Fruit fly (Drosophila melanogaster) whole organism, embryonic: ENCODE data around the gene CG17660.
A peak's percentile ranks its signal among the peaks of the same experiment; 100 is the strongest.

ENCODE experiments used
- ATbp ChIP-seq: fragments of 200-800 bp; sonication (Bioruptor generic); optimal IDR thresholded peaks from 2 replicates; lab custom pipeline; 2017; ENCODE audit warnings: missing biosample characterization, mild to moderate bottlenecking, missing genetic modification characterization, missing genetic modification reagents
- CG10209 ChIP-seq: fragments of 200-800 bp; sonication (Bioruptor generic); optimal IDR thresholded peaks from 3 replicates; lab custom pipeline; 2017; ENCODE audit warnings: missing biosample characterization, mild to moderate bottlenecking, missing genetic modification characterization, missing genetic modification reagents
- CG11504 ChIP-seq: fragments of 200-800 bp; sonication (Bioruptor generic); optimal IDR thresholded peaks from 3 replicates; lab custom pipeline; 2019; ENCODE audit warnings: missing biosample characterization, mild to moderate bottlenecking, missing genetic modification characterization, moderate library complexity
- CG11696 ChIP-seq: fragments of 200-800 bp; sonication (Bioruptor generic); IDR thresholded peaks from 2 replicates; pipeline ENCODE4 v1.3.6; 2022; ENCODE audit warnings: missing biosample characterization, missing genetic modification characterization
- CG11723 ChIP-seq: fragments of 200-800 bp; sonication (Bioruptor generic); optimal IDR thresholded peaks from 2 replicates; lab custom pipeline; 2017; ENCODE audit warnings: missing biosample characterization, mild to moderate bottlenecking, missing genetic modification characterization
- CG15269 ChIP-seq: fragments of 200-800 bp; sonication (Bioruptor generic); optimal IDR thresholded peaks from 2 replicates; lab custom pipeline; 2018; ENCODE audit warnings: missing biosample characterization, mild to moderate bottlenecking, missing genetic modification characterization, moderate library complexity
- CG17359 ChIP-seq: fragments of 200-800 bp; sonication (Bioruptor generic); optimal IDR thresholded peaks from 3 replicates; lab custom pipeline; 2018; ENCODE audit warnings: missing biosample characterization, mild to moderate bottlenecking, missing genetic modification characterization, moderate library complexity
- CG2678 ChIP-seq: fragments of 200-800 bp; sonication (Bioruptor generic); optimal IDR thresholded peaks from 3 replicates; lab custom pipeline; 2019; ENCODE audit warnings: missing biosample characterization, mild to moderate bottlenecking, missing genetic modification characterization, moderate library complexity
- CG31441 ChIP-seq: fragments of 200-800 bp; sonication (Bioruptor generic); IDR thresholded peaks from 2 replicates; pipeline ENCODE4 v1.3.6; 2022; ENCODE audit warnings: missing biosample characterization, missing genetic modification characterization
- CG32767 ChIP-seq: fragments of 200-800 bp; sonication (Bioruptor generic); IDR thresholded peaks from 2 replicates; pipeline ENCODE4 v1.3.6; 2022; ENCODE audit warnings: missing biosample characterization, missing genetic modification characterization
- CG3407 ChIP-seq: fragments of 200-800 bp; sonication (Bioruptor generic); optimal IDR thresholded peaks from 2 replicates; lab custom pipeline; 2018; ENCODE audit warnings: missing biosample characterization, mild to moderate bottlenecking, missing genetic modification characterization
- CG34376 ChIP-seq: fragments of 200-800 bp; sonication (Bioruptor generic); optimal IDR thresholded peaks from 2 replicates; lab custom pipeline; 2018; ENCODE audit warnings: missing biosample characterization, mild to moderate bottlenecking, missing genetic modification characterization
- CG3847 ChIP-seq: fragments of 200-800 bp; sonication (Bioruptor generic); IDR thresholded peaks from 2 replicates; pipeline ENCODE4 v1.3.6; 2022; ENCODE audit warnings: missing biosample characterization, missing genetic modification characterization
- CG4424 ChIP-seq: fragments of 200-800 bp; sonication (Bioruptor generic); optimal IDR thresholded peaks from 3 replicates; lab custom pipeline; 2016; ENCODE audit warnings: missing biosample characterization, missing genetic modification characterization
- CG5953 ChIP-seq: fragments of 200-800 bp; sonication (Bioruptor generic); IDR thresholded peaks from 2 replicates; pipeline ENCODE4 v1.3.6; 2022; ENCODE audit warnings: missing biosample characterization, missing genetic modification characterization
- CG8290 ChIP-seq, 3 experiments: fragments of 200-800 bp; sonication (Bioruptor generic); optimal IDR thresholded peaks; 2 replicates each; lab custom pipeline; 2016 to 2019; ENCODE audit warnings: missing biosample characterization in 3 of 3, missing genetic modification characterization in 3 of 3, mild to moderate bottlenecking in 2 of 3, moderate library complexity in 1 of 3
- CG9817 ChIP-seq: fragments of 200-800 bp; sonication (Bioruptor generic); optimal IDR thresholded peaks from 2 replicates; lab custom pipeline; 2018; ENCODE audit warnings: missing biosample characterization, mild to moderate bottlenecking, missing genetic modification characterization, moderate library complexity
- CG9932 ChIP-seq: fragments of 200-800 bp; sonication (Bioruptor generic); IDR thresholded peaks from 2 replicates; pipeline ENCODE4 v1.3.6; 2022; ENCODE audit warnings: missing biosample characterization, missing genetic modification characterization
- Dfd ChIP-seq, 2 experiments: fragments of >200 bp; optimal IDR thresholded peaks; 2 replicates each; lab custom pipeline; 2017; ENCODE audit warnings: missing biosample characterization in 2 of 2, missing genetic modification characterization in 2 of 2
- Doc3 ChIP-seq: fragments of 200-800 bp; sonication (Bioruptor generic); IDR thresholded peaks from 3 replicates; pipeline ENCODE4 v1.3.6; 2022; ENCODE audit warnings: missing biosample characterization, missing genetic modification characterization; ENCODE audit not compliant: partially characterized antibody
- Elba2 ChIP-seq: fragments of 200-800 bp; sonication (Bioruptor generic); optimal IDR thresholded peaks from 3 replicates; lab custom pipeline; 2016; ENCODE audit warnings: missing biosample characterization, missing genetic modification characterization
- Hmr ChIP-seq: fragments of 200-800 bp; sonication (Bioruptor generic); optimal IDR thresholded peaks from 3 replicates; lab custom pipeline; 2017; ENCODE audit warnings: mild to moderate bottlenecking, missing biosample characterization, missing genetic modification reagents, missing genetic modification characterization
- Mad ChIP-seq: fragments of 200-800 bp; sonication (Bioruptor generic); optimal IDR thresholded peaks from 2 replicates; lab custom pipeline; 2016; ENCODE audit warnings: missing biosample characterization, missing genetic modification characterization
- Max ChIP-seq: fragments of 200-800 bp; sonication (Bioruptor generic); optimal IDR thresholded peaks from 2 replicates; lab custom pipeline; 2016; ENCODE audit warnings: missing biosample characterization, mild to moderate bottlenecking, missing genetic modification characterization
- Med ChIP-seq: fragments of 200-800 bp; sonication (Bioruptor generic); peaks from one replicate; lab custom pipeline; 2016; ENCODE audit warnings: missing biosample characterization, missing genetic modification characterization, mild to moderate bottlenecking, inconsistent platforms, moderate library complexity
- bsh ChIP-seq, 2 experiments: fragments of 200-800 bp; sonication (Bioruptor generic); optimal IDR thresholded peaks; 2 replicates each; lab custom pipeline; 2017 to 2018; ENCODE audit warnings: mild to moderate bottlenecking in 2 of 2, missing biosample characterization in 2 of 2, missing genetic modification characterization in 2 of 2, moderate library complexity in 1 of 2
- da ChIP-seq: fragments of 200-800 bp; sonication (Bioruptor generic); optimal IDR thresholded peaks from 2 replicates; lab custom pipeline; 2016; ENCODE audit warnings: missing biosample characterization, missing genetic modification characterization
- exex ChIP-seq: fragments of 200-800 bp; sonication (Bioruptor generic); optimal IDR thresholded peaks from 4 replicates; lab custom pipeline; 2018; ENCODE audit warnings: missing biosample characterization, mild to moderate bottlenecking, missing genetic modification characterization, moderate library complexity
- gem ChIP-seq: fragments of 200-800 bp; sonication (Bioruptor generic); optimal IDR thresholded peaks from 2 replicates; lab custom pipeline; 2019; ENCODE audit warnings: missing biosample characterization, mild to moderate bottlenecking, missing genetic modification characterization, moderate library complexity
- hkb ChIP-seq, 2 experiments: fragments of 200-800 bp in 1 of 2; fragments of >200 bp in 1 of 2; sonication (Bioruptor generic) in 1 of 2; IDR thresholded peaks in 1 of 2; optimal IDR thresholded peaks in 1 of 2; 2 replicates each; pipeline versions ENCODE4 v1.3.6 to Lab custom; 2017 to 2022; ENCODE audit warnings: missing biosample characterization in 1 of 2, missing genetic modification characterization in 1 of 2
- kni ChIP-seq: fragments of 200-800 bp; sonication (Bioruptor generic); optimal IDR thresholded peaks from 3 replicates; lab custom pipeline; 2017; ENCODE audit warnings: mild to moderate bottlenecking, missing biosample characterization, missing genetic modification reagents, missing genetic modification characterization
- lab ChIP-seq: fragments of 200-800 bp; sonication (Bioruptor generic); optimal IDR thresholded peaks from 3 replicates; lab custom pipeline; 2017; ENCODE audit warnings: missing biosample characterization, missing genetic modification characterization, mild to moderate bottlenecking, moderate library complexity, missing genetic modification reagents
- lola ChIP-seq, 3 experiments: fragments of >200 bp in 2 of 3; fragments of 200-800 bp in 1 of 3; sonication (Bioruptor generic) in 1 of 3; optimal IDR thresholded peaks; 2 replicates each; lab custom pipeline; 2017 to 2019; ENCODE audit warnings: missing biosample characterization in 3 of 3, missing genetic modification characterization in 3 of 3, mild to moderate bottlenecking in 1 of 3, moderate library complexity in 1 of 3
- lov ChIP-seq, 2 experiments: fragments of 200-800 bp in 1 of 2; fragments of >200 bp in 1 of 2; sonication (Bioruptor generic) in 1 of 2; IDR thresholded peaks in 1 of 2; optimal IDR thresholded peaks in 1 of 2; 2 replicates in 1 of 2; 3 replicates in 1 of 2; pipeline versions ENCODE4 v1.3.6 to Lab custom; 2017 to 2022; ENCODE audit warnings: missing biosample characterization in 1 of 2, missing genetic modification characterization in 1 of 2
- mirr ChIP-seq: fragments of 200-800 bp; sonication (Bioruptor generic); optimal IDR thresholded peaks from 3 replicates; lab custom pipeline; 2018; ENCODE audit warnings: missing biosample characterization, mild to moderate bottlenecking, missing genetic modification characterization
- otp ChIP-seq: fragments of 200-800 bp; sonication (Bioruptor generic); IDR thresholded peaks from 3 replicates; pipeline ENCODE4, ENCODE4 v1.3.6; 2022; ENCODE audit warnings: missing biosample characterization, missing genetic modification characterization
- pan ChIP-seq, 4 experiments: fragments of >200 bp in 3 of 4; fragments of 200-800 bp in 1 of 4; sonication (Bioruptor generic) in 1 of 4; optimal IDR thresholded peaks in 3 of 4; IDR thresholded peaks in 1 of 4; 2 replicates each; pipeline versions ENCODE4 v1.3.6 to Lab custom; 2017 to 2022; ENCODE audit warnings: missing biosample characterization in 2 of 4, missing genetic modification characterization in 2 of 4, mixed read lengths in 1 of 4
- pita ChIP-seq: fragments of 200-800 bp; sonication (Bioruptor generic); optimal IDR thresholded peaks from 2 replicates; lab custom pipeline; 2017; ENCODE audit warnings: missing biosample characterization, mild to moderate bottlenecking, missing genetic modification characterization
- sens-2 ChIP-seq: fragments of 200-800 bp; sonication (Bioruptor generic); IDR thresholded peaks from 2 replicates; pipeline ENCODE4 v1.3.6; 2022; ENCODE audit warnings: missing biosample characterization, missing genetic modification characterization
- sr ChIP-seq: fragments of 200-800 bp; sonication (Bioruptor generic); IDR thresholded peaks from 3 replicates; pipeline ENCODE4 v1.3.6; 2022; ENCODE audit warnings: missing biosample characterization, missing genetic modification characterization
- stc ChIP-seq: fragments of 200-800 bp; sonication (Bioruptor generic); IDR thresholded peaks from 2 replicates; pipeline ENCODE4 v1.3.6; 2022; ENCODE audit warnings: missing biosample characterization, missing genetic modification characterization
- toy ChIP-seq: fragments of 200-800 bp; sonication (Bioruptor generic); IDR thresholded peaks from 2 replicates; pipeline ENCODE4 v1.3.6; 2022; ENCODE audit warnings: missing biosample characterization, missing genetic modification characterization
- wor ChIP-seq: fragments of 200-800 bp; sonication (Bioruptor generic); IDR thresholded peaks from 2 replicates; pipeline ENCODE4 v1.3.6; 2022; ENCODE audit warnings: missing biosample characterization, missing genetic modification characterization
- zen2 ChIP-seq: fragments of 200-800 bp; sonication (Bioruptor generic); IDR thresholded peaks from 3 replicates; pipeline ENCODE4 v1.3.6; 2022; ENCODE audit warnings: missing biosample characterization, missing genetic modification characterization; ENCODE audit not compliant: partially characterized antibody
- zf30C ChIP-seq: fragments of 200-800 bp; sonication (Bioruptor generic); optimal IDR thresholded peaks from 3 replicates; lab custom pipeline; 2018; ENCODE audit warnings: missing biosample characterization, mild to moderate bottlenecking, missing genetic modification characterization

CG17660 gene

DNA sequence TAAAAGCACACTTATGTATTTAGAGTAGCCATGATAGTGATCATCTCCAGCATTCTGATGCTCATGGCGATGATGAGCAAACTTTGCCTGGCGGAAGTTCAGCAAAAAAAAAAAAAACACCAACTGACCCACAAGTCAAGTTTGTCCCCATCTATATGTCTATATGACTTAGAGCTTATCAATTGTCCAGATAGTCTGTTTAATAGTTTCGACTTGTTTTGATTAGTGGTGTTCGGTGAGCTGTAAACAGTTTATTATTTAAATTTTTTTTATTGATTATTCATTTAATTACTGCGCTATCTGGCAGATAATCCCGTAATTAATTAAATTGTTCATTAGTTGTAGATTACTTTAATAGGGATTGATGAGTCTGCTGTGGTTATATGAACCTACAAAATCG, 33.6 kb upstream of the CG17660 start:
- TF ChIP-seq Dfd (GFP tag; optimal IDR thresholded peaks at IDR 0.05; lab: Kevin White, UChicago) (no peak), CG34376 (GFP tag; lab: Kevin White, UChicago) (peak; percentile 31)

dm6 chr2L:1740095-1740494, 29.9 kb upstream of the CG17660 start:
- TF ChIP-seq lab (GFP tag; lab: Kevin White, UChicago) (peak; percentile 62), Doc3 (no peak), CG31441 (GFP tag; lab: Robert Waterston, UW) (no peak), CG3407 (GFP tag; lab: Kevin White, UChicago) (peak; percentile 18), CG4424 (GFP tag; lab: Kevin White, UChicago) (no peak), mirr (GFP tag; lab: Kevin White, UChicago) (peak; percentile 53), hkb (optimal IDR thresholded peaks at IDR 0.05; lab: Kevin White, UChicago) (no peak), hkb (GFP tag; IDR thresholded peaks at IDR 0.05; lab: Robert Waterston, UW) (peak; percentile 14; the same call in 1 of the 2 replicates), CG11723 (GFP tag; lab: Kevin White, UChicago) (no peak), ATbp (GFP tag; lab: Kevin White, UChicago) (peak; percentile 52), lola (GFP tag; optimal IDR thresholded peaks at IDR 0.05; lab: Kevin White, UChicago) (no peak), Dfd (GFP tag; optimal IDR thresholded peaks at IDR 0.05; lab: Kevin White, UChicago) (no peak), Med (GFP tag; lab: Kevin White, UChicago) (peak; percentile 78), CG11504 (tag; lab: Kevin White, UChicago) (no peak), sens-2 (no peak), CG32767 (GFP tag; lab: Robert Waterston, UW) (0 out of 2 replicates have a peak, but pooled peaks have one; percentile 35), toy (no peak), CG15269 (tag; lab: Kevin White, UChicago) (peak; percentile 30), CG9932 (GFP tag; lab: Robert Waterston, UW) (peak; percentile 13; the same call in 1 of the 2 replicates), pita (no peak), wor (GFP tag; lab: Robert Waterston, UW) (no peak), zf30C (GFP tag; lab: Kevin White, UChicago) (no peak), lov (optimal IDR thresholded peaks at IDR 0.05; lab: Kevin White, UChicago) (no peak), lov (GFP tag; IDR thresholded peaks at IDR 0.05; lab: Robert Waterston, UW) (no peak), pan (optimal IDR thresholded peaks at IDR 0.05; lab: Kevin White, UChicago) (no peak), pan (GFP tag; optimal IDR thresholded peaks at IDR 0.05 in 1 of 2, IDR thresholded peaks at IDR 0.05 in 1 of 2) (peak in 1 of 2 experiments; percentile 37), Mad (GFP tag; lab: Kevin White, UChicago) (no peak), CG5953 (GFP tag; lab: Robert Waterston, UW) (no peak), CG17359 (tag; lab: Kevin White, UChicago) (peak; percentile 6), bsh (GFP tag; optimal IDR thresholded peaks at IDR 0.05; lab: Kevin White, UChicago) (peak in 1 of 2 experiments; percentile 4), da (GFP tag; lab: Kevin White, UChicago) (no peak), CG11696 (GFP tag; lab: Robert Waterston, UW) (0 out of 2 replicates have a peak, but pooled peaks have one; percentile 46), zen2 (no peak), CG8290 (GFP tag; optimal IDR thresholded peaks at IDR 0.05; lab: Kevin White, UChicago) (no peak), CG8290 (tag; optimal IDR thresholded peaks at IDR 0.05; lab: Kevin White, UChicago) (peak in 1 of 2 experiments; percentile 27), CG3847 (GFP tag; lab: Robert Waterston, UW) (no peak), kni (GFP tag; lab: Kevin White, UChicago) (peak; percentile 39), Hmr (peak; percentile 8), sr (0 out of 3 replicates have a peak, but pooled peaks have one; percentile 5), CG10209 (peak; percentile 16), exex (tag; lab: Kevin White, UChicago) (no peak), Elba2 (GFP tag; lab: Kevin White, UChicago) (no peak), Max (GFP tag; lab: Kevin White, UChicago) (no peak), stc (GFP tag; lab: Robert Waterston, UW) (peak; percentile 56), gem (tag; lab: Kevin White, UChicago) (peak; percentile 12), CG2678 (tag; lab: Kevin White, UChicago) (peak; percentile 35), otp (GFP tag; lab: Robert Waterston, UW) (0 out of 3 replicates have a peak, but pooled peaks have one; percentile 22), CG9817 (no peak)
